Worm (Caenorhabditis elegans): ENCODE data around the gene ZK616.61.

- no peak for TF ChIP-seq grh-1 (GFP tag; IDR thresholded peaks at IDR 0.05)
- TF ChIP-seq alr-1 (tag; optimal IDR thresholded peaks at IDR 0.05; ENCODE audit: borderline replicate concordance) = no peak
- TF ChIP-seq nhr-77 (tag; optimal IDR thresholded peaks at IDR 0.05) = no peak
- peak; percentile 37 to 47 for TF ChIP-seq efl-1 (optimal IDR thresholded peaks at IDR 0.05)
- TF ChIP-seq efl-1 (GFP tag; optimal IDR thresholded peaks at IDR 0.05 in 1 of 2) = peak in 1 of 2 experiments; percentile 46
- no peak for TF ChIP-seq pqm-1 (tag; optimal IDR thresholded peaks at IDR 0.05)
- TF ChIP-seq fkh-10 (GFP tag; optimal IDR thresholded peaks at IDR 0.05) = no peak
- TF ChIP-seq lin-35 (GFP tag; optimal IDR thresholded peaks at IDR 0.05) = peak; percentile 37 to 43
- peak; percentile 13 for TF ChIP-seq ztf-4 (tag; optimal IDR thresholded peaks at IDR 0.05)
- TF ChIP-seq nhr-11 (tag; optimal IDR thresholded peaks at IDR 0.05) = no peak
- TF ChIP-seq tbx-2 (tag; optimal IDR thresholded peaks at IDR 0.05) = peak; percentile 9
- peak; percentile 34 for TF ChIP-seq F16B12.6 (tag; optimal IDR thresholded peaks at IDR 0.05)
- TF ChIP-seq sup-37 (GFP tag; optimal IDR thresholded peaks at IDR 0.05) = no peak
- no peak for TF ChIP-seq unc-130 (tag; optimal IDR thresholded peaks at IDR 0.05)
These were observed 36.6 kb upstream of the ZK616.61 start for ce11 chrIV:5368860-5369259.

Data from whole organism, L1 larva.